Worm (Caenorhabditis elegans) whole organism, L2 larva: ENCODE measurements around the gene ldb-1.

Source experiments
- ZK546.5 ChIP-seq: sonication (generic microtip); optimal IDR thresholded peaks from 2 replicates; lab custom pipeline; 2017; ENCODE audit warnings: missing biosample characterization, missing genetic modification characterization
- alr-1 ChIP-seq: fragments of 150-350 bp; optimal IDR thresholded peaks from 2 replicates; lab custom pipeline; 2014; ENCODE audit warnings: missing biosample characterization, missing genetic modification characterization
- ama-1 ChIP-seq: fragments of 150-350 bp; optimal IDR thresholded peaks from 2 replicates; lab custom pipeline; 2018; ENCODE audit warnings: inconsistent platforms
- ceh-16 ChIP-seq: fragments of 150-350 bp; optimal IDR thresholded peaks from 2 replicates; lab custom pipeline; 2014; ENCODE audit warnings: missing biosample characterization, missing genetic modification characterization
- egl-27 ChIP-seq: sonication (generic microtip); optimal IDR thresholded peaks from 3 replicates; lab custom pipeline; 2017; ENCODE audit warnings: missing biosample characterization, missing genetic modification reagents, missing genetic modification characterization
- elt-3 ChIP-seq: sonication (generic microtip); optimal IDR thresholded peaks from 2 replicates; lab custom pipeline; 2017; ENCODE audit warnings: missing biosample characterization, missing genetic modification characterization
- lin-39 ChIP-seq: fragments of 150-350 bp; optimal IDR thresholded peaks from 2 replicates; lab custom pipeline; 2014; ENCODE audit warnings: missing biosample characterization, missing genetic modification reagents, missing genetic modification characterization
- nhr-10 ChIP-seq: sonication (generic microtip); optimal IDR thresholded peaks from 2 replicates; lab custom pipeline; 2017; ENCODE audit warnings: missing biosample characterization, missing genetic modification characterization
- nhr-6 ChIP-seq: fragments of 150-350 bp; optimal IDR thresholded peaks from 2 replicates; lab custom pipeline; 2014; ENCODE audit warnings: missing biosample characterization, missing genetic modification characterization
- nhr-77 ChIP-seq: fragments of 150-350 bp; optimal IDR thresholded peaks from 2 replicates; lab custom pipeline; 2014; ENCODE audit warnings: missing biosample characterization, missing genetic modification characterization
- skn-1 ChIP-seq: sonication (generic microtip); optimal IDR thresholded peaks from 2 replicates; lab custom pipeline; 2017; ENCODE audit warnings: missing biosample characterization, missing genetic modification characterization
- snpc-4 ChIP-seq: fragments of 150-350 bp; optimal IDR thresholded peaks from 2 replicates; lab custom pipeline; 2014; ENCODE audit warnings: missing biosample characterization, missing genetic modification characterization
- unc-39 ChIP-seq: fragments of 150-350 bp; optimal IDR thresholded peaks from 2 replicates; lab custom pipeline; 2014; ENCODE audit warnings: missing biosample characterization, missing genetic modification characterization
- unc-62 ChIP-seq: fragments of 150-350 bp; optimal IDR thresholded peaks from 2 replicates; lab custom pipeline; 2014; ENCODE audit warnings: missing biosample characterization, missing genetic modification reagents, missing genetic modification characterization

DNA sequence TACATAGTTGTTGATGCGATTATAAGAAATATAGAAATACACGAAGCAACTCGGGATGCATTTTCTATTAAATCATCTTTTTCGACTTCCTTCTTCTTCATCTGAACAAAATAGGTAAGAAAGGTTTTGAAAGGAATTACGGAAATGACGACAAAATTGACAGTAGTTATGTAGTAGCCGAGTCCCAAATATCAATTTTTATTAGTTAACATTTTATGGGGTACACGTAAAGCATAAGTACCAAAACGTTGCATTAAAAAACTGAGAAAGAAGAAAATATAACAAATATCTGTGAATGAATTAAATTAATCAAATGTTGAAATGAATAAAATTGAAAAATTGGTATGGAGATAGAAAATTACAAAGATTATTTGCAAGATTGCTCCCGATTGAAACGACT, 27.0 kb upstream of the ldb-1 start, which contains the start of gene col-177:
- no peak for TF ChIP-seq elt-3 (tag; lab: Kevin White, UChicago)
- no peak for TF ChIP-seq nhr-10 (tag; lab: Kevin White, UChicago)
- TF ChIP-seq ama-1: no peak
- no peak for TF ChIP-seq skn-1 (tag; lab: Kevin White, UChicago)
- TF ChIP-seq lin-39 (tag; lab: Kevin White, UChicago): no peak
- no peak for TF ChIP-seq unc-62
- TF ChIP-seq nhr-6 (tag; lab: Kevin White, UChicago): no peak
- TF ChIP-seq ZK546.5 (tag; lab: Kevin White, UChicago): no peak
- no peak for TF ChIP-seq unc-39 (tag; lab: Kevin White, UChicago)
- no peak for TF ChIP-seq egl-27 (tag; lab: Kevin White, UChicago)
- TF ChIP-seq ceh-16 (tag; lab: Kevin White, UChicago): no peak
- TF ChIP-seq snpc-4 (tag; lab: Kevin White, UChicago): no peak
- no peak for TF ChIP-seq nhr-77 (tag; lab: Kevin White, UChicago)
- no peak for TF ChIP-seq alr-1 (tag; lab: Kevin White, UChicago)
